Worm (Caenorhabditis elegans): Measurements from ENCODE around the gene grl-15.
A peak's percentile ranks its signal among the peaks of the same experiment; 100 is the strongest.

grl-15 gene

ce11 chrIII:12218078-12218477, 17.7 kb downstream of the grl-15 start:
- no peak for TF ChIP-seq tbx-9 (tag; optimal IDR thresholded peaks at IDR 0.05; ENCODE audit: borderline replicate concordance)

ce11 chrIII:12215596-12215995, 20.2 kb downstream of the grl-15 start, which contains the start of gene Y75B8A.13:
TSS of gene Y75B8A.13 (minus strand) at chrIII:12215696.
- TF ChIP-seq tbx-9 (tag; optimal IDR thresholded peaks at IDR 0.05; ENCODE audit: borderline replicate concordance) (no peak), gei-17 (GFP tag; optimal IDR thresholded peaks at IDR 0.05) (no peak)

ce11 chrIII:12207574-12207973, 28.2 kb downstream of the grl-15 start:
- TF ChIP-seq ceh-58 (GFP tag; IDR thresholded peaks at IDR 0.05) (0 out of 2 replicates have a peak, but pooled peaks have one; percentile 16), F37B4.10 (GFP tag; IDR thresholded peaks at IDR 0.05) (no peak)

ce11 chrIII:12205271-12205670, 30.5 kb downstream of the grl-15 start:
- 0 out of 2 replicates have a peak, but pooled peaks have one; percentile 28 for TF ChIP-seq lin-26 (GFP tag; IDR thresholded peaks at IDR 0.05)
- no peak for TF ChIP-seq mcd-1 (GFP tag; IDR thresholded peaks at IDR 0.05)
- peak; percentile 66 for TF ChIP-seq zfh-2 (GFP tag; conservative IDR thresholded peaks at IDR 0.05)
- TF ChIP-seq ztf-6 (GFP tag; IDR thresholded peaks at IDR 0.05), result no peak

- no peak for TF ChIP-seq repo-1 (tag; optimal IDR thresholded peaks at IDR 0.05)
- TF ChIP-seq nhr-27 (tag; optimal IDR thresholded peaks at IDR 0.05), result no peak
- no peak for TF ChIP-seq athp-1 (tag; optimal IDR thresholded peaks at IDR 0.05)
- no peak for TF ChIP-seq madf-6 (GFP tag; IDR thresholded peaks at IDR 0.05)
- TF ChIP-seq B0336.3 (GFP tag; IDR thresholded peaks at IDR 0.05), result no peak
- TF ChIP-seq B0035.1 (tag; optimal IDR thresholded peaks at IDR 0.05), result no peak
- TF ChIP-seq K11D2.4 (GFP tag; IDR thresholded peaks at IDR 0.05), result no peak
- no peak for TF ChIP-seq zim-3 (tag; optimal IDR thresholded peaks at IDR 0.05)
- TF ChIP-seq hlh-26 (GFP tag; conservative IDR thresholded peaks at IDR 0.05), result no peak
- TF ChIP-seq rec-8 (tag; optimal IDR thresholded peaks at IDR 0.05), result no peak
- no peak for TF ChIP-seq nfya-2 (GFP tag; IDR thresholded peaks at IDR 0.05)
- no peak for TF ChIP-seq lin-54 (GFP tag; optimal IDR thresholded peaks at IDR 0.05)
- TF ChIP-seq tbx-9 (tag; optimal IDR thresholded peaks at IDR 0.05; ENCODE audit: borderline replicate concordance), result no peak
- TF ChIP-seq hmg-20 (GFP tag; IDR thresholded peaks at IDR 0.05), result no peak
- no peak for TF ChIP-seq hsf-1 (GFP tag; IDR thresholded peaks at IDR 0.05)
- TF ChIP-seq ztf-3 (GFP tag; optimal IDR thresholded peaks at IDR 0.05), result no peak
- no peak for TF ChIP-seq ceh-100 (GFP tag; IDR thresholded peaks at IDR 0.05)
- TF ChIP-seq snpc-4 (GFP tag; optimal IDR thresholded peaks at IDR 0.05), result no peak
- no peak for TF ChIP-seq snpc-4 (tag; optimal IDR thresholded peaks at IDR 0.05)
These were observed 33.4 kb downstream of the grl-15 start, which contains the start of gene osm-12 for ce11 chrIII:12202437-12202836. TSS of gene osm-12 (minus strand) at chrIII:12202537.

DNA sequence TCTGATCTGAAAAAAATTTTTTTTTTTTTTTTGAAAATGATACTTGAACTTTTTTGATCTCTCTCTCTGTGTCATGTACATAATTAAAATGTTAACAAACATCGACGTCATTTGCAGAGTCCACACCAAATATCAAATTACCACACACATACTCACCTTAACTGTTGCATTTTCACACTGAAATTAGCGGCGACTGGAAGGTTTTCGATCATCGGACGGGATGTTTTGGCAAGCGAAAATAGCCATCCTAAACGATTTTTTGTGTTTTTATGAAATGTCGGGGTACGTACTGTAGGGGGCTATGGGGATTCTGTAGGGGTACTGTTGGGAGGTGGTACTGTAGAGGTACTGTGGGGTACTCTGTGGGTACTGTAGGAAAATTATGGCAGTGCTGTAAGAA, 37.7 kb downstream of the grl-15 start:
- TF ChIP-seq ceh-58 (GFP tag; IDR thresholded peaks at IDR 0.05), result no peak

- TF ChIP-seq B0019.2 (GFP tag; conservative IDR thresholded peaks at IDR 0.05) (no peak), tlf-1 (GFP tag; optimal IDR thresholded peaks at IDR 0.05) (no peak), madf-3 (GFP tag; IDR thresholded peaks at IDR 0.05) (no peak), die-1 (tag; optimal IDR thresholded peaks at IDR 0.05) (no peak), lsl-1 (GFP tag; optimal IDR thresholded peaks at IDR 0.05) (no peak), lin-26 (GFP tag; IDR thresholded peaks at IDR 0.05) (no peak), lin-40 (tag; optimal IDR thresholded peaks at IDR 0.05) (no peak)
These were observed 39.8 kb downstream of the grl-15 start for ce11 chrIII:12195991-12196390.

Measured in whole organism, young adult.